Worm (Caenorhabditis elegans): ENCODE data around the gene cyp-33C4.

DNA sequence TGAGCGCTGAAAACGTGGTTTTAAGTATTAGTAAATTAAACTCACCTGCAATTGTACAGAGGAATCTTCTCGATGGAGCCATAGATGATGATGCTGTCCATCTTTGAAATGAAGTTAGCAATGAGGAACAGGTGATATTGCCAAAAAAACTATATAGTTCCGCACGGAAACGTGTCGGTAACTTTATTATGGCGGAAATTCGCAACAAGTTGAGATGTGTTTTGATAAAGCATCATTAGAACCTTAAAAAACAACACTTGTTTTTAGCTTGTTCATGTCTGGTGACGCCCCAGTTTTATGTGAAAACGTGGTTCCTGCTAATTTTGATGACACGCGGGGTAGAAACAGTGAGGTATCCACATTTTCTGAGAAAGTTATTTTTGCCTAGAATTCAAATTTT lies 29.8 kb upstream of the cyp-33C4 start, which contains the start of gene srt-40:
- no peak for TF ChIP-seq K12H6.12 (tag; optimal IDR thresholded peaks at IDR 0.05)
- TF ChIP-seq snpc-4 (GFP tag; optimal IDR thresholded peaks at IDR 0.05) = no peak
- TF ChIP-seq snpc-4 (tag; optimal IDR thresholded peaks at IDR 0.05) = no peak
- TF ChIP-seq nhr-179 (tag; optimal IDR thresholded peaks at IDR 0.05) = no peak
- no peak for TF ChIP-seq bed-1 (GFP tag; IDR thresholded peaks at IDR 0.05)
- TF ChIP-seq egl-18 (GFP tag; IDR thresholded peaks at IDR 0.05) = no peak
- TF ChIP-seq pha-4 (tag; optimal IDR thresholded peaks at IDR 0.05) = no peak
- TF ChIP-seq zim-3 (tag; optimal IDR thresholded peaks at IDR 0.05) = no peak
- no peak for TF ChIP-seq sea-2 (GFP tag; IDR thresholded peaks at IDR 0.05)
- no peak for TF ChIP-seq nfya-1 (tag; optimal IDR thresholded peaks at IDR 0.05; ENCODE audit: borderline replicate concordance, insufficient read depth)
- no peak for TF ChIP-seq hrde-1 (tag; optimal IDR thresholded peaks at IDR 0.05; ENCODE audit: borderline replicate concordance)
- TF ChIP-seq lin-35 (GFP tag; optimal IDR thresholded peaks at IDR 0.05) = no peak
- TF ChIP-seq let-607 (tag; optimal IDR thresholded peaks at IDR 0.05) = no peak
